Fruit fly (Drosophila melanogaster): ENCODE results near the gene Ent1.

The Ent1 gene

dm6 chr2L:332235-332634, 25.4 kb downstream of the Ent1 start, which contains the start of gene CG31921:
Gene CG31921 (minus strand): TSS chr2L:332335.
- TF ChIP-seq rgr (GFP tag; optimal IDR thresholded peaks at IDR 0.05) (no peak), dl (GFP tag; optimal IDR thresholded peaks at IDR 0.05; ENCODE audit: insufficient read depth in 1 of 2, partially characterized antibody in 2 of 2) (no peak)

dm6 chr2L:329661-330060, 28.0 kb downstream of the Ent1 start, which contains the start of gene CG43755:
Gene CG43755 (minus strand): TSS chr2L:329761.
- TF ChIP-seq HLH106 (tag; optimal IDR thresholded peaks at IDR 0.05): no peak
- TF ChIP-seq Hnf4 (GFP tag; optimal IDR thresholded peaks at IDR 0.05): no peak
- TF ChIP-seq dmrt93B (GFP tag; optimal IDR thresholded peaks at IDR 0.05): no peak
- no peak for TF ChIP-seq Rel (GFP tag; optimal IDR thresholded peaks at IDR 0.05)
- TF ChIP-seq Rel (tag; optimal IDR thresholded peaks at IDR 0.05): no peak
- no peak for TF ChIP-seq OdsH (GFP tag; optimal IDR thresholded peaks at IDR 0.05)
- TF ChIP-seq ey (GFP tag; optimal IDR thresholded peaks at IDR 0.05): no peak
- no peak for TF ChIP-seq fru (GFP tag; optimal IDR thresholded peaks at IDR 0.05)
- no peak for TF ChIP-seq foxo (GFP tag; optimal IDR thresholded peaks at IDR 0.05)
- TF ChIP-seq pan (optimal IDR thresholded peaks at IDR 0.05): no peak
- TF ChIP-seq GATAd (GFP tag; optimal IDR thresholded peaks at IDR 0.05): no peak
- TF ChIP-seq h (GFP tag; optimal IDR thresholded peaks at IDR 0.05): no peak
- TF ChIP-seq Hr83 (GFP tag; optimal IDR thresholded peaks at IDR 0.05; ENCODE audit: poor library complexity, severe bottlenecking): no peak
- TF ChIP-seq br (GFP tag; optimal IDR thresholded peaks at IDR 0.05): no peak
- TF ChIP-seq sv (GFP tag; optimal IDR thresholded peaks at IDR 0.05): no peak
- TF ChIP-seq N (GFP tag; optimal IDR thresholded peaks at IDR 0.05): no peak
- no peak for TF ChIP-seq CG32264 (GFP tag; optimal IDR thresholded peaks at IDR 0.05)

- TF ChIP-seq CG9705 (GFP tag; optimal IDR thresholded peaks at IDR 0.05) (no peak), Vsx2 (GFP tag; optimal IDR thresholded peaks at IDR 0.05; ENCODE audit: partially characterized antibody) (no peak), Hr83 (GFP tag; optimal IDR thresholded peaks at IDR 0.05; ENCODE audit: poor library complexity, severe bottlenecking) (no peak), Dfd (GFP tag; optimal IDR thresholded peaks at IDR 0.05) (no peak), sage (GFP tag; optimal IDR thresholded peaks at IDR 0.05) (no peak)
These were observed 34.8 kb downstream of the Ent1 start for dm6 chr2L:322915-323314.

- TF ChIP-seq dl (GFP tag; optimal IDR thresholded peaks at IDR 0.05; ENCODE audit: insufficient read depth in 1 of 2, partially characterized antibody in 2 of 2) (no peak), usp (GFP tag; optimal IDR thresholded peaks at IDR 0.05) (no peak), CG9705 (GFP tag; optimal IDR thresholded peaks at IDR 0.05) (no peak), Hnf4 (GFP tag; optimal IDR thresholded peaks at IDR 0.05) (no peak), Rel (GFP tag; optimal IDR thresholded peaks at IDR 0.05) (no peak), Rel (tag; optimal IDR thresholded peaks at IDR 0.05) (no peak), Myc (optimal IDR thresholded peaks at IDR 0.05) (no peak), CG32264 (GFP tag; optimal IDR thresholded peaks at IDR 0.05) (no peak), h (GFP tag; optimal IDR thresholded peaks at IDR 0.05) (no peak), CrebA (GFP tag; optimal IDR thresholded peaks at IDR 0.05; ENCODE audit: borderline replicate concordance) (no peak), rgr (GFP tag; optimal IDR thresholded peaks at IDR 0.05) (no peak), dmrt93B (GFP tag; optimal IDR thresholded peaks at IDR 0.05) (no peak), GATAd (GFP tag; optimal IDR thresholded peaks at IDR 0.05) (no peak), Hr83 (GFP tag; optimal IDR thresholded peaks at IDR 0.05; ENCODE audit: poor library complexity, severe bottlenecking) (no peak), Jra (GFP tag; optimal IDR thresholded peaks at IDR 0.05) (no peak)
These were observed 35.9 kb downstream of the Ent1 start, which contains the start of gene CG33127 for dm6 chr2L:321793-322192. Gene CG33127 (plus strand): TSS chr2L:322101.

dm6 chr2L:321148-321547, 36.5 kb downstream of the Ent1 start, which contains the start of gene CG11911:
Gene CG11911 (minus strand): TSS chr2L:321248.
- no peak for TF ChIP-seq HLH106 (tag; optimal IDR thresholded peaks at IDR 0.05)

- no peak for TF ChIP-seq ey (GFP tag; optimal IDR thresholded peaks at IDR 0.05)
- TF ChIP-seq lola (GFP tag; optimal IDR thresholded peaks at IDR 0.05): no peak
- TF ChIP-seq Dfd (GFP tag; optimal IDR thresholded peaks at IDR 0.05): no peak
- TF ChIP-seq CrebA (GFP tag; optimal IDR thresholded peaks at IDR 0.05; ENCODE audit: borderline replicate concordance): no peak
- no peak for TF ChIP-seq Myc (optimal IDR thresholded peaks at IDR 0.05)
- no peak for TF ChIP-seq dmrt93B (GFP tag; optimal IDR thresholded peaks at IDR 0.05)
- TF ChIP-seq sv (GFP tag; optimal IDR thresholded peaks at IDR 0.05): no peak
- no peak for TF ChIP-seq sage (GFP tag; optimal IDR thresholded peaks at IDR 0.05)
These were observed 37.9 kb downstream of the Ent1 start for dm6 chr2L:319745-320144.

Data from whole organism, wandering third instar larva.